Worm (Caenorhabditis elegans) whole organism, late embryonic: Measurements from ENCODE around the gene E01G6.1.
A peak's percentile ranks its signal among the peaks of the same experiment; 100 is the strongest.

ENCODE experiments used
- C08G9.2 ChIP-seq: sonication (generic microtip); optimal IDR thresholded peaks from 2 replicates; lab custom pipeline; 2016; ENCODE audit warnings: mild to moderate bottlenecking, missing genetic modification characterization, moderate library complexity, missing compliant biosample characterization
- C38D4.7 ChIP-seq: fragments of 200-800 bp; sonication (Bioruptor generic); optimal IDR thresholded peaks from 2 replicates; lab custom pipeline; 2018; ENCODE audit warnings: mild to moderate bottlenecking, missing genetic modification characterization, moderate library complexity, missing compliant biosample characterization
- F13H6.1 ChIP-seq: sonication (generic microtip); optimal IDR thresholded peaks from 2 replicates; lab custom pipeline; 2016; ENCODE audit warnings: missing genetic modification characterization, missing compliant biosample characterization
- T23F11.4 ChIP-seq: fragments of 200-800 bp; sonication (Bioruptor generic); optimal IDR thresholded peaks from 2 replicates; lab custom pipeline; 2018; ENCODE audit warnings: mild to moderate bottlenecking, missing genetic modification characterization, missing compliant biosample characterization
- ahr-1 ChIP-seq: sonication (generic microtip); optimal IDR thresholded peaks from 2 replicates; lab custom pipeline; 2016; ENCODE audit warnings: missing genetic modification characterization, missing compliant biosample characterization
- ama-1 ChIP-seq: fragments of 150-350 bp; optimal IDR thresholded peaks from 2 replicates; lab custom pipeline; 2014
- ceh-19 ChIP-seq: fragments of 200-800 bp; sonication (Bioruptor generic); optimal IDR thresholded peaks from 2 replicates; lab custom pipeline; 2018; ENCODE audit warnings: mild to moderate bottlenecking, missing genetic modification characterization, missing compliant biosample characterization
- ceh-22 ChIP-seq: sonication (generic microtip); optimal IDR thresholded peaks from 2 replicates; lab custom pipeline; 2017; ENCODE audit warnings: missing biosample characterization, missing genetic modification characterization
- ceh-24 ChIP-seq: sonication (generic microtip); optimal IDR thresholded peaks from 2 replicates; lab custom pipeline; 2016; ENCODE audit warnings: mild to moderate bottlenecking, missing genetic modification characterization, missing compliant biosample characterization
- ceh-31 ChIP-seq: sonication (generic microtip); optimal IDR thresholded peaks from 2 replicates; lab custom pipeline; 2016; ENCODE audit warnings: missing genetic modification characterization, missing compliant biosample characterization
- ceh-34 ChIP-seq: sonication (generic microtip); optimal IDR thresholded peaks from 2 replicates; lab custom pipeline; 2016; ENCODE audit warnings: mild to moderate bottlenecking, missing genetic modification characterization, missing compliant biosample characterization
- ceh-6 ChIP-seq: fragments of 200-800 bp; sonication (Bioruptor generic); optimal IDR thresholded peaks from 2 replicates; lab custom pipeline; 2018; ENCODE audit warnings: mild to moderate bottlenecking, missing genetic modification characterization, missing compliant biosample characterization
- ceh-9 ChIP-seq: sonication (generic microtip); optimal IDR thresholded peaks from 2 replicates; lab custom pipeline; 2016; ENCODE audit warnings: mild to moderate bottlenecking, missing genetic modification characterization, inconsistent platforms, missing compliant biosample characterization
- dmd-4 ChIP-seq: sonication (generic microtip); optimal IDR thresholded peaks from 2 replicates; lab custom pipeline; 2016; ENCODE audit warnings: borderline replicate concordance, missing genetic modification characterization, missing compliant biosample characterization
- elt-2 ChIP-seq: sonication (generic microtip); optimal IDR thresholded peaks from 2 replicates; lab custom pipeline; 2016; ENCODE audit warnings: missing genetic modification reagents, missing genetic modification characterization, missing compliant biosample characterization
- elt-4 ChIP-seq: sonication (generic microtip); optimal IDR thresholded peaks from 2 replicates; lab custom pipeline; 2016; ENCODE audit warnings: missing genetic modification characterization, missing compliant biosample characterization
- ets-4 ChIP-seq: sonication (generic microtip); optimal IDR thresholded peaks from 2 replicates; lab custom pipeline; 2016; ENCODE audit warnings: missing genetic modification characterization, missing compliant biosample characterization
- eyg-1 ChIP-seq: sonication (generic microtip); optimal IDR thresholded peaks from 2 replicates; lab custom pipeline; 2016; ENCODE audit warnings: missing genotype, missing genetic modification characterization, missing compliant biosample characterization
- fkh-10 ChIP-seq: fragments of 150-350 bp; optimal IDR thresholded peaks from 2 replicates; lab custom pipeline; 2014; ENCODE audit warnings: missing biosample characterization, missing genetic modification reagents, missing genetic modification characterization
- fkh-6 ChIP-seq: sonication (generic microtip); optimal IDR thresholded peaks from 2 replicates; lab custom pipeline; 2016; ENCODE audit warnings: missing genetic modification characterization, missing compliant biosample characterization
- gmeb-2 ChIP-seq: sonication (generic microtip); optimal IDR thresholded peaks from 2 replicates; lab custom pipeline; 2016; ENCODE audit warnings: missing genetic modification characterization, inconsistent platforms, missing compliant biosample characterization
- hlh-13 ChIP-seq: fragments of 200-800 bp; sonication (Bioruptor generic); optimal IDR thresholded peaks from 2 replicates; lab custom pipeline; 2018; ENCODE audit warnings: mild to moderate bottlenecking, missing genetic modification characterization, missing compliant biosample characterization
- hlh-30 ChIP-seq: sonication (generic microtip); optimal IDR thresholded peaks from 2 replicates; lab custom pipeline; 2017; ENCODE audit warnings: antibody characterized with exemption, missing genetic modification characterization, missing compliant biosample characterization; ENCODE audit not compliant: insufficient read depth
- hlh-8 ChIP-seq: sonication (generic microtip); optimal IDR thresholded peaks from 2 replicates; lab custom pipeline; 2016; ENCODE audit warnings: missing genotype, missing genetic modification characterization, missing compliant biosample characterization
- madf-2 ChIP-seq: sonication (generic microtip); optimal IDR thresholded peaks from 2 replicates; lab custom pipeline; 2017; ENCODE audit warnings: missing genetic modification characterization, missing compliant biosample characterization
- nhr-232 ChIP-seq: sonication (generic microtip); optimal IDR thresholded peaks from 2 replicates; lab custom pipeline; 2016; ENCODE audit warnings: missing genetic modification characterization, missing compliant biosample characterization
- npax-4 ChIP-seq: sonication (generic microtip); optimal IDR thresholded peaks from 2 replicates; lab custom pipeline; 2016; ENCODE audit warnings: missing genetic modification characterization, missing compliant biosample characterization
- odd-2 ChIP-seq: sonication (generic microtip); optimal IDR thresholded peaks from 2 replicates; lab custom pipeline; 2017; ENCODE audit warnings: antibody characterized with exemption, mild to moderate bottlenecking, missing genetic modification characterization, missing compliant biosample characterization
- pat-9 ChIP-seq: fragments of 200-800 bp; sonication (Bioruptor generic); optimal IDR thresholded peaks from 2 replicates; lab custom pipeline; 2018; ENCODE audit warnings: mild to moderate bottlenecking, missing genetic modification characterization, moderate library complexity, missing compliant biosample characterization
- pax-1 ChIP-seq: fragments of 150-350 bp; optimal IDR thresholded peaks from 2 replicates; lab custom pipeline; 2014; ENCODE audit warnings: missing biosample characterization, missing genetic modification characterization
- pha-2 ChIP-seq: sonication (generic microtip); optimal IDR thresholded peaks from 2 replicates; lab custom pipeline; 2017; ENCODE audit warnings: mild to moderate bottlenecking, missing genetic modification characterization, missing compliant biosample characterization
- pqm-1 ChIP-seq: sonication (generic microtip); optimal IDR thresholded peaks from 2 replicates; lab custom pipeline; 2016; ENCODE audit warnings: missing genetic modification characterization, missing compliant biosample characterization
- pros-1 ChIP-seq: fragments of 150-350 bp; optimal IDR thresholded peaks from 2 replicates; lab custom pipeline; 2014; ENCODE audit warnings: missing biosample characterization, missing genetic modification reagents, missing genetic modification characterization
- sdc-2 ChIP-seq: sonication (generic microtip); optimal IDR thresholded peaks from 2 replicates; lab custom pipeline; 2016; ENCODE audit warnings: missing genotype, missing genetic modification characterization, missing compliant biosample characterization
- sox-4 ChIP-seq: sonication (generic microtip); optimal IDR thresholded peaks from 2 replicates; lab custom pipeline; 2017; ENCODE audit warnings: mild to moderate bottlenecking, missing genetic modification characterization, inconsistent platforms, missing compliant biosample characterization
- ztf-16 ChIP-seq: sonication (generic microtip); optimal IDR thresholded peaks from 2 replicates; lab custom pipeline; 2017; ENCODE audit warnings: missing genetic modification characterization, missing compliant biosample characterization

Gene E01G6.1

ce11 chrX:12221817-12222216, 38.9 kb upstream of the E01G6.1 start, which contains the start of gene cest-9.2:
Gene cest-9.2, plus strand, starts transcription at chrX:12222117.
- no peak for TF ChIP-seq sox-4
- TF ChIP-seq C38D4.7 (GFP tag; lab: Kevin White, UChicago): no peak
- TF ChIP-seq hlh-8 (tag; lab: Kevin White, UChicago): no peak

- TF ChIP-seq C38D4.7 (GFP tag; lab: Kevin White, UChicago): no peak
- no peak for TF ChIP-seq sdc-2
- no peak for TF ChIP-seq gmeb-2 (tag; lab: Kevin White, UChicago)
- no peak for TF ChIP-seq ceh-24 (tag; lab: Kevin White, UChicago)
- no peak for TF ChIP-seq ceh-31 (tag; lab: Kevin White, UChicago)
- no peak for TF ChIP-seq ceh-22 (tag; lab: Kevin White, UChicago)
- no peak for TF ChIP-seq ztf-16 (tag; lab: Kevin White, UChicago)
- no peak for TF ChIP-seq fkh-10 (GFP tag; lab: Kevin White, UChicago)
- no peak for TF ChIP-seq nhr-232 (tag; lab: Kevin White, UChicago)
- no peak for TF ChIP-seq ets-4
- no peak for TF ChIP-seq hlh-30 (tag; lab: Kevin White, UChicago)
- TF ChIP-seq odd-2: no peak
- no peak for TF ChIP-seq hlh-13 (GFP tag; lab: Kevin White, UChicago)
- no peak for TF ChIP-seq pha-2 (tag; lab: Kevin White, UChicago)
- TF ChIP-seq eyg-1 (tag; lab: Kevin White, UChicago): no peak
- TF ChIP-seq ceh-9 (tag; lab: Kevin White, UChicago): no peak
- TF ChIP-seq ceh-19 (GFP tag; lab: Kevin White, UChicago): no peak
- TF ChIP-seq F13H6.1: no peak
- no peak for TF ChIP-seq pat-9 (tag; lab: Kevin White, UChicago)
- no peak for TF ChIP-seq ceh-34
Measured at ce11 chrX:12222723-12223122, 38.0 kb upstream of the E01G6.1 start.

- TF ChIP-seq elt-2 (tag; lab: Kevin White, UChicago) (peak; percentile 15), fkh-6 (tag; lab: Kevin White, UChicago) (no peak)
Measured at ce11 chrX:12225970-12226369, 34.7 kb upstream of the E01G6.1 start, which contains the start of gene cest-9.1. Gene cest-9.1, plus strand, starts transcription at chrX:12226182.

DNA sequence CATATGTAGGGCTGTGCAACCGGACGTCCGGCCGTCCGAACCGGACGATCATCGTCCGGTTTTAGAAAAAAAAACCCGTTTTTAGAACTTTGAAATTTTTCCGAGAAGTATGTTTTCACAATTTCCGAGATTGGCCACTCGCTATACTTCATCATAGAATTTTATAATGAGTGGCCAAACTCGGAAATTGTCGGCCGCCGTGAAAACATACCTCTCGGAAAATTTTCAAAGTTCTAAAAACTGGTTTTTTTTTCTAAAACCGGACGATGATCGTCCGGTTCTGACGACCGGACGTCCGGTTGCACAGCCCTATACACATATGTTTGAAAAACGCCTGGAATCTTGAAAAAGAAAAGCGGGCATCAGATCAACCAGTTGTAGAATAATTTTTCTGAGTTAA, 33.6 kb upstream of the E01G6.1 start:
- TF ChIP-seq odd-2: no peak
- TF ChIP-seq elt-4 (tag; lab: Kevin White, UChicago): no peak
- no peak for TF ChIP-seq hlh-30 (tag; lab: Kevin White, UChicago)

ce11 chrX:12229651-12230050, 31.0 kb upstream of the E01G6.1 start, which contains the start of gene cest-7:
Gene cest-7, plus strand, starts transcription at chrX:12229951.
- TF ChIP-seq sdc-2: no peak
- TF ChIP-seq madf-2 (tag; lab: Kevin White, UChicago): no peak
- TF ChIP-seq fkh-6 (tag; lab: Kevin White, UChicago): no peak
- TF ChIP-seq pax-1 (tag; lab: Kevin White, UChicago): no peak
- no peak for TF ChIP-seq hlh-8 (tag; lab: Kevin White, UChicago)
- TF ChIP-seq T23F11.4 (GFP tag; lab: Kevin White, UChicago): no peak
- TF ChIP-seq dmd-4 (tag; lab: Kevin White, UChicago): no peak
- TF ChIP-seq ceh-6: no peak
- no peak for TF ChIP-seq pros-1
- no peak for TF ChIP-seq C08G9.2
- no peak for TF ChIP-seq ceh-24 (tag; lab: Kevin White, UChicago)
- no peak for TF ChIP-seq ztf-16 (tag; lab: Kevin White, UChicago)
- TF ChIP-seq ceh-31 (tag; lab: Kevin White, UChicago): no peak
- no peak for TF ChIP-seq elt-4 (tag; lab: Kevin White, UChicago)
- TF ChIP-seq nhr-232 (tag; lab: Kevin White, UChicago): no peak
- TF ChIP-seq pqm-1 (tag; lab: Kevin White, UChicago): no peak
- TF ChIP-seq ama-1 (lab: Kevin White, UChicago): no peak
- TF ChIP-seq ahr-1 (tag; lab: Kevin White, UChicago): no peak
- TF ChIP-seq npax-4 (tag; lab: Kevin White, UChicago): no peak
